Worm (Caenorhabditis elegans) whole organism, L4 larva: ENCODE results near the gene R07B1.9.
A peak's percentile ranks its signal among the peaks of the same experiment; 100 is the strongest.

Source experiments
- F49E8.2 ChIP-seq: sonication (generic microtip); optimal IDR thresholded peaks from 2 replicates; lab custom pipeline; 2016; ENCODE audit warnings: missing compliant biosample characterization, mild to moderate bottlenecking, missing genetic modification characterization, borderline replicate concordance
- attf-4 ChIP-seq: sonication (generic microtip); optimal IDR thresholded peaks from 3 replicates; lab custom pipeline; 2017; ENCODE audit warnings: missing biosample characterization, missing genetic modification characterization
- ceh-28 ChIP-seq: fragments of 150-350 bp; optimal IDR thresholded peaks from 2 replicates; lab custom pipeline; 2014; ENCODE audit warnings: missing biosample characterization, missing genetic modification reagents, missing genetic modification characterization
- dmd-9 ChIP-seq: fragments of 200-800 bp; sonication (Bioruptor generic); IDR thresholded peaks from 2 replicates; pipeline ENCODE4 v1.3.6; 2022; ENCODE audit warnings: missing genetic modification reagents, missing genetic modification characterization, missing compliant biosample characterization
- dpl-1 ChIP-seq: fragments of 150-350 bp; optimal IDR thresholded peaks from 2 replicates; lab custom pipeline; 2014; ENCODE audit warnings: missing biosample characterization, missing genetic modification reagents, missing genetic modification characterization
- fkh-10 ChIP-seq: fragments of 150-350 bp; optimal IDR thresholded peaks from 2 replicates; lab custom pipeline; 2014; ENCODE audit warnings: missing biosample characterization, missing genetic modification reagents, missing genetic modification characterization
- lin-15B ChIP-seq: fragments of 150-350 bp; sonication (generic microtip); optimal IDR thresholded peaks from 3 replicates; lab custom pipeline; 2014; ENCODE audit warnings: missing biosample characterization, missing genetic modification characterization
- lsy-2 ChIP-seq, 2 experiments: fragments of 150-350 bp in 1 of 2; sonication (generic microtip) in 1 of 2; optimal IDR thresholded peaks; 2 replicates each; lab custom pipeline; 2014 to 2017; ENCODE audit warnings: missing biosample characterization in 2 of 2, missing genetic modification characterization in 2 of 2
- nhr-48 ChIP-seq: sonication (generic microtip); optimal IDR thresholded peaks from 2 replicates; lab custom pipeline; 2016; ENCODE audit warnings: mild to moderate bottlenecking, missing genetic modification characterization, missing compliant biosample characterization
- pqm-1 ChIP-seq: sonication (generic microtip); optimal IDR thresholded peaks from 2 replicates; lab custom pipeline; 2017; ENCODE audit warnings: missing biosample characterization, missing genetic modification characterization
- tra-1 ChIP-seq: fragments of 200-800 bp; sonication (Bioruptor generic); IDR thresholded peaks from 2 replicates; pipeline ENCODE4 v1.3.6; 2022; ENCODE audit warnings: missing genetic modification reagents, missing genetic modification characterization, missing compliant biosample characterization
- unc-62 ChIP-seq, 3 experiments: fragments of 150-350 bp in 1 of 3; sonication (generic microtip); optimal IDR thresholded peaks in 2 of 3; peaks in 1 of 3; 1 replicate in 1 of 3; 2 replicates in 2 of 3; lab custom pipeline; 2014 to 2017; ENCODE audit warnings: missing biosample characterization in 3 of 3, missing genetic modification characterization in 3 of 3, missing genetic modification reagents in 3 of 3, missing genotype in 1 of 3
- zag-1 ChIP-seq: fragments of 150-350 bp; optimal IDR thresholded peaks from 2 replicates; lab custom pipeline; 2014; ENCODE audit warnings: missing biosample characterization, missing genetic modification characterization

- TF ChIP-seq lsy-2 (tag; optimal IDR thresholded peaks at IDR 0.05; lab: Kevin White, UChicago) (no peak), dmd-9 (GFP tag; lab: Robert Waterston, UW) (no peak), pqm-1 (tag; lab: Kevin White, UChicago) (peak; percentile 71), unc-62 (GFP tag; optimal IDR thresholded peaks at IDR 0.05 in 1 of 2; lab: Kevin White, UChicago) (no peak), unc-62 (tag; optimal IDR thresholded peaks at IDR 0.05; lab: Kevin White, UChicago) (no peak), zag-1 (tag; lab: Kevin White, UChicago) (no peak), fkh-10 (no peak), dpl-1 (GFP tag; lab: Kevin White, UChicago) (no peak), lin-15B (tag; lab: Kevin White, UChicago) (no peak), ceh-28 (tag; lab: Kevin White, UChicago) (no peak), tra-1 (no peak), F49E8.2 (tag; lab: Kevin White, UChicago) (no peak), attf-4 (tag; lab: Kevin White, UChicago) (no peak), nhr-48 (tag; lab: Kevin White, UChicago) (no peak)
Measured at ce11 chrX:9892323-9892722, 15.1 kb downstream of the R07B1.9 start, which contains the start of gene F21G4.1.
